Fruit fly (Drosophila melanogaster) Kc167 (cell line): ENCODE measurements around the gene Actn.

Source experiments
- Sin3A ChIP-seq: fragments of >200 bp; optimal IDR thresholded peaks from 2 replicates; lab custom pipeline; 2018; ENCODE audit warnings: missing external identifiers
- insv ChIP-seq: fragments of >200 bp; optimal IDR thresholded peaks from 3 replicates; lab custom pipeline; 2018; ENCODE audit warnings: missing external identifiers
- psq ChIP-seq: fragments of >200 bp; optimal IDR thresholded peaks from 2 replicates; lab custom pipeline; 2017; ENCODE audit warnings: missing external identifiers
- ttk ChIP-seq: sonication (Bioruptor generic); optimal IDR thresholded peaks from 2 replicates; lab custom pipeline; 2017; ENCODE audit warnings: missing external identifiers

dm6 chrX:2066259-2066658, 24.1 kb upstream of the Actn start, which contains the start of gene CG14054:
- no peak for TF ChIP-seq psq (lab: Kevin White, UChicago)
- no peak for TF ChIP-seq Sin3A (lab: Kevin White, UChicago)
- TF ChIP-seq ttk (lab: Kevin White, UChicago), result no peak
- no peak for TF ChIP-seq insv
